Fruit fly (Drosophila melanogaster) whole organism, embryonic: ENCODE measurements around the gene CG3306.

Experiments used
- Atf-2 ChIP-seq: fragments of 200-800 bp; sonication (Bioruptor generic); optimal IDR thresholded peaks from 2 replicates; lab custom pipeline; 2016; ENCODE audit warnings: missing biosample characterization, missing genetic modification characterization
- Blimp-1 ChIP-seq: fragments of 200-800 bp; sonication (Bioruptor generic); optimal IDR thresholded peaks from 3 replicates; lab custom pipeline; 2018; ENCODE audit warnings: missing biosample characterization, missing genetic modification characterization, mild to moderate bottlenecking, moderate library complexity, missing genetic modification reagents
- BtbVII ChIP-seq: fragments of 200-800 bp; sonication (Bioruptor generic); optimal IDR thresholded peaks from 3 replicates; lab custom pipeline; 2017; ENCODE audit warnings: missing biosample characterization, mild to moderate bottlenecking, missing genetic modification characterization
- CG11723 ChIP-seq: fragments of 200-800 bp; sonication (Bioruptor generic); optimal IDR thresholded peaks from 2 replicates; lab custom pipeline; 2017; ENCODE audit warnings: missing biosample characterization, mild to moderate bottlenecking, missing genetic modification characterization
- CG12071 ChIP-seq: fragments of 200-800 bp; sonication (Bioruptor generic); optimal IDR thresholded peaks from 3 replicates; lab custom pipeline; 2018; ENCODE audit warnings: missing biosample characterization, mild to moderate bottlenecking, missing genetic modification characterization
- CG12104 ChIP-seq: fragments of 200-800 bp; sonication (Bioruptor generic); optimal IDR thresholded peaks from 3 replicates; lab custom pipeline; 2016; ENCODE audit warnings: missing biosample characterization, missing genetic modification characterization
- CG12769 ChIP-seq: fragments of 200-800 bp; sonication (Bioruptor generic); optimal IDR thresholded peaks from 2 replicates; lab custom pipeline; 2019; ENCODE audit warnings: missing biosample characterization, mild to moderate bottlenecking, missing genetic modification characterization, moderate library complexity
- CG13624 ChIP-seq: fragments of 200-800 bp; sonication (Bioruptor generic); optimal IDR thresholded peaks from 2 replicates; lab custom pipeline; 2016; ENCODE audit warnings: missing biosample characterization, missing genetic modification characterization
- CG15479 ChIP-seq: fragments of 200-800 bp; sonication (Bioruptor generic); optimal IDR thresholded peaks from 3 replicates; lab custom pipeline; 2019; ENCODE audit warnings: missing biosample characterization, mild to moderate bottlenecking, missing genetic modification characterization, moderate library complexity
- CG16779 ChIP-seq: fragments of 200-800 bp; sonication (Bioruptor generic); IDR thresholded peaks from 2 replicates; pipeline ENCODE4 v1.3.6; 2022; ENCODE audit warnings: missing biosample characterization, missing genetic modification characterization
- CG2199 ChIP-seq: fragments of 200-800 bp; sonication (Bioruptor generic); IDR thresholded peaks from 3 replicates; pipeline ENCODE4 v1.3.6; 2022; ENCODE audit warnings: missing biosample characterization, missing genetic modification characterization
- CG31365 ChIP-seq: fragments of 200-800 bp; sonication (Bioruptor generic); optimal IDR thresholded peaks from 2 replicates; lab custom pipeline; 2018; ENCODE audit warnings: missing biosample characterization, mild to moderate bottlenecking, missing genetic modification characterization
- CG32772 ChIP-seq: fragments of 200-800 bp; sonication (Bioruptor generic); IDR thresholded peaks from 2 replicates; pipeline ENCODE4 v1.3.6; 2022; ENCODE audit warnings: missing biosample characterization, missing genetic modification characterization
- CG4282 ChIP-seq: fragments of 200-800 bp; sonication (Bioruptor generic); optimal IDR thresholded peaks from 2 replicates; lab custom pipeline; 2016; ENCODE audit warnings: missing biosample characterization, missing genetic modification characterization
- CG6765 ChIP-seq: fragments of 200-800 bp; sonication (Bioruptor generic); optimal IDR thresholded peaks from 3 replicates; lab custom pipeline; 2017; ENCODE audit warnings: missing biosample characterization, mild to moderate bottlenecking, missing genetic modification characterization
- CG7271 ChIP-seq: fragments of 200-800 bp; sonication (Bioruptor generic); optimal IDR thresholded peaks from 2 replicates; lab custom pipeline; 2018; ENCODE audit warnings: missing biosample characterization, mild to moderate bottlenecking, missing genetic modification characterization, moderate library complexity
- CG9797 ChIP-seq: fragments of 200-800 bp; sonication (Bioruptor generic); optimal IDR thresholded peaks from 3 replicates; lab custom pipeline; 2018; ENCODE audit warnings: missing biosample characterization, mild to moderate bottlenecking, missing genetic modification characterization
- CG9876 ChIP-seq: fragments of 200-800 bp; sonication (Bioruptor generic); optimal IDR thresholded peaks from 2 replicates; lab custom pipeline; 2016; ENCODE audit warnings: missing biosample characterization, missing genetic modification characterization
- Dbx ChIP-seq: fragments of 200-800 bp; sonication (Bioruptor generic); IDR thresholded peaks from 3 replicates; pipeline ENCODE4 v1.3.6; 2022; ENCODE audit warnings: missing biosample characterization, missing genetic modification characterization
- Dfd ChIP-seq, 2 experiments: fragments of >200 bp; optimal IDR thresholded peaks; 2 replicates each; lab custom pipeline; 2017; ENCODE audit warnings: missing biosample characterization in 2 of 2, missing genetic modification characterization in 2 of 2
- Fer1 ChIP-seq: fragments of 200-800 bp; sonication (Bioruptor generic); optimal IDR thresholded peaks from 2 replicates; lab custom pipeline; 2017; ENCODE audit warnings: missing biosample characterization, mild to moderate bottlenecking, missing genetic modification characterization
- Fer3 ChIP-seq: fragments of 200-800 bp; sonication (Bioruptor generic); optimal IDR thresholded peaks from 2 replicates; lab custom pipeline; 2018; ENCODE audit warnings: missing biosample characterization, mild to moderate bottlenecking, missing genetic modification characterization, moderate library complexity
- H2.0 ChIP-seq: fragments of 200-800 bp; sonication (Bioruptor generic); IDR thresholded peaks from 2 replicates; pipeline ENCODE4 v1.3.6; 2022; ENCODE audit warnings: missing biosample characterization, missing genetic modification characterization
- Hr51 ChIP-seq, 2 experiments: fragments of 200-800 bp; sonication (Bioruptor generic); optimal IDR thresholded peaks; 2 replicates in 1 of 2; 3 replicates in 1 of 2; lab custom pipeline; 2016 to 2018; ENCODE audit warnings: missing biosample characterization in 2 of 2, missing genetic modification characterization in 2 of 2, mild to moderate bottlenecking in 1 of 2, moderate library complexity in 1 of 2
- MBD-R2 ChIP-seq: fragments of 200-800 bp; sonication (Bioruptor generic); IDR thresholded peaks from 2 replicates; pipeline ENCODE4 v1.3.6; 2022; ENCODE audit warnings: missing biosample characterization, missing genetic modification characterization
- Nf-YB ChIP-seq: fragments of 200-800 bp; sonication (Bioruptor generic); optimal IDR thresholded peaks from 3 replicates; lab custom pipeline; 2019; ENCODE audit warnings: missing biosample characterization, mild to moderate bottlenecking, missing genetic modification characterization, moderate library complexity
- NfI ChIP-seq: fragments of 200-800 bp; sonication (Bioruptor generic); optimal IDR thresholded peaks from 3 replicates; lab custom pipeline; 2018; ENCODE audit warnings: missing biosample characterization, mild to moderate bottlenecking, missing genetic modification characterization, moderate library complexity
- Poxn ChIP-seq: fragments of 200-800 bp; sonication (Bioruptor generic); IDR thresholded peaks from 2 replicates; pipeline ENCODE4 v1.3.6; 2022; ENCODE audit warnings: missing biosample characterization, missing genetic modification characterization
- Side ChIP-seq: fragments of 200-800 bp; sonication (Bioruptor generic); optimal IDR thresholded peaks from 2 replicates; lab custom pipeline; 2016; ENCODE audit warnings: missing biosample characterization, missing genetic modification characterization
- Sry-δ ChIP-seq: fragments of 200-800 bp; sonication (Bioruptor generic); optimal IDR thresholded peaks from 2 replicates; lab custom pipeline; 2016; ENCODE audit warnings: missing biosample characterization, missing genetic modification characterization
- al ChIP-seq: fragments of 200-800 bp; sonication (Bioruptor generic); IDR thresholded peaks from 2 replicates; pipeline ENCODE4 v1.3.6; 2022; ENCODE audit warnings: missing biosample characterization, missing genetic modification characterization
- amos ChIP-seq: fragments of 200-800 bp; sonication (Bioruptor generic); IDR thresholded peaks from 2 replicates; pipeline ENCODE4 v1.3.6; 2022; ENCODE audit warnings: missing biosample characterization, missing genetic modification characterization; ENCODE audit not compliant: partially characterized antibody
- chinmo ChIP-seq: fragments of 200-800 bp; sonication (Bioruptor generic); IDR thresholded peaks from 4 replicates; pipeline ENCODE4 v1.3.6; 2022; ENCODE audit warnings: missing biosample characterization, missing genetic modification characterization; ENCODE audit not compliant: partially characterized antibody
- dati ChIP-seq: fragments of 200-800 bp; sonication (Bioruptor generic); IDR thresholded peaks from 2 replicates; pipeline ENCODE4 v1.3.6; 2022; ENCODE audit warnings: missing biosample characterization, missing genetic modification characterization
- dmrt11E ChIP-seq: fragments of 200-800 bp; sonication (Bioruptor generic); optimal IDR thresholded peaks from 3 replicates; lab custom pipeline; 2018; ENCODE audit warnings: missing biosample characterization, mild to moderate bottlenecking, missing genetic modification characterization, moderate library complexity
- fd102C ChIP-seq: fragments of 200-800 bp; sonication (Bioruptor generic); optimal IDR thresholded peaks from 2 replicates; lab custom pipeline; 2018; ENCODE audit warnings: missing biosample characterization, mild to moderate bottlenecking, missing genetic modification characterization, moderate library complexity
- ftz-f1 ChIP-seq: fragments of 200-800 bp; sonication (Bioruptor generic); optimal IDR thresholded peaks from 2 replicates; lab custom pipeline; 2016; ENCODE audit warnings: missing biosample characterization, missing genetic modification characterization
- kni ChIP-seq: fragments of 200-800 bp; sonication (Bioruptor generic); optimal IDR thresholded peaks from 3 replicates; lab custom pipeline; 2017; ENCODE audit warnings: mild to moderate bottlenecking, missing biosample characterization, missing genetic modification reagents, missing genetic modification characterization
- luna ChIP-seq: fragments of 200-800 bp; sonication (Bioruptor generic); optimal IDR thresholded peaks from 2 replicates; lab custom pipeline; 2016; ENCODE audit warnings: missing biosample characterization, missing genetic modification characterization
- mirr ChIP-seq: fragments of 200-800 bp; sonication (Bioruptor generic); optimal IDR thresholded peaks from 3 replicates; lab custom pipeline; 2018; ENCODE audit warnings: missing biosample characterization, mild to moderate bottlenecking, missing genetic modification characterization
- nom ChIP-seq: fragments of 200-800 bp; sonication (Bioruptor generic); optimal IDR thresholded peaks from 2 replicates; lab custom pipeline; 2017; ENCODE audit warnings: missing biosample characterization, missing genetic modification characterization, mild to moderate bottlenecking, moderate library complexity, missing genetic modification reagents
- pum ChIP-seq: fragments of 200-800 bp; sonication (Bioruptor generic); optimal IDR thresholded peaks from 2 replicates; lab custom pipeline; 2016; ENCODE audit warnings: missing biosample characterization, missing genetic modification characterization
- schlank ChIP-seq: fragments of 200-800 bp; sonication (Bioruptor generic); optimal IDR thresholded peaks from 2 replicates; lab custom pipeline; 2018; ENCODE audit warnings: missing biosample characterization, mild to moderate bottlenecking, missing genetic modification characterization
- sim ChIP-seq: fragments of 200-800 bp; sonication (Bioruptor generic); IDR thresholded peaks from 2 replicates; pipeline ENCODE4 v1.3.6; 2022; ENCODE audit warnings: missing biosample characterization, missing genetic modification characterization
- sug ChIP-seq: fragments of 200-800 bp; optimal IDR thresholded peaks from 2 replicates; lab custom pipeline; 2019; ENCODE audit warnings: missing biosample characterization, mild to moderate bottlenecking, missing genetic modification characterization, moderate library complexity
- vvl ChIP-seq: fragments of 200-800 bp; sonication (Bioruptor generic); IDR thresholded peaks from 2 replicates; pipeline ENCODE4 v1.3.6; 2022; ENCODE audit warnings: missing biosample characterization, missing genetic modification characterization
- wek ChIP-seq: fragments of 200-800 bp; sonication (Bioruptor generic); optimal IDR thresholded peaks from 3 replicates; lab custom pipeline; 2018; ENCODE audit warnings: missing biosample characterization, mild to moderate bottlenecking, missing genetic modification characterization, moderate library complexity

CG3306 gene

DNA sequence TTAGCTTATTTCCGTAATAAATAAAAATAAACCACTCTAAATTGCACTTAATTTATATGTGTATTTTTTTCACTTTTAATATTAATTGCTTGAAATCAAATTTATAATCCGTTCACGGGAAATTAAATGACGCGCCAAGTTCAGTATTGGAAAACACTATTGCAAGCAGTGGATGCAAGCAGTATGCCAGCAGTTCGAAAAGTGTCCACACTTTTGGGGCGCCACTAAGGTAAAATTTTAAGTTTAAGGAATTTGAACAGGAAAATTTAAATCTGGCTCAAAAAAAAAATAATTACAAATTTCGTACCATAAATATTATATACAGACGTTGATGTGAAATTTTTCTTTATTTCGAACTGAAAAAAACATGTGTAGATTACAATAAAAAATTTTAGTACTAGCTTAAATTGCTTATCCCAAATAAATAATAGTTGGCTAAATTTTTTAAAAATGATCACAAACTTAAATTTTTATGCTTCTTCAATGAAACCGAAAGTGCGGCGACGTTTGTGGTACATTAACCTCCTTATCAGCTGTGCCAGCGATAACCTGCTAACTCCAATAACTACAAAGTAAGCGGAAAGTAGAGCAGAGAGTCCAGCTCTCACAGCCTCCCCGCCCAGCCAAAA lies 12.8 kb downstream of the CG3306 start (continued):
- TF ChIP-seq CG9797 (GFP tag; lab: Kevin White, UChicago) (peak; percentile 10), Fer3 (tag; lab: Kevin White, UChicago) (peak; percentile 46), Poxn (no peak), Side (GFP tag; lab: Kevin White, UChicago) (peak; percentile 3), al (GFP tag; lab: Robert Waterston, UW) (peak; percentile 47), Blimp-1 (peak; percentile 84), CG13624 (no peak), CG32772 (peak; percentile 37; the same call in 1 of the 2 replicates), CG12104 (no peak), Dbx (peak; percentile 69; the same call in 2 of the 3 replicates), CG7271 (no peak), ftz-f1 (GFP tag; lab: Kevin White, UChicago) (peak; percentile 51), Dfd (GFP tag; optimal IDR thresholded peaks at IDR 0.05; lab: Kevin White, UChicago) (peak in 1 of 2 experiments; percentile 72), vvl (peak; percentile 50; the same call in 1 of the 2 replicates), Hr51 (GFP tag; optimal IDR thresholded peaks at IDR 0.05; lab: Kevin White, UChicago) (no peak), CG2199 (GFP tag; lab: Robert Waterston, UW) (peak; percentile 88), NfI (GFP tag; lab: Kevin White, UChicago) (no peak), nom (GFP tag; lab: Kevin White, UChicago) (no peak), H2.0 (no peak)

DNA sequence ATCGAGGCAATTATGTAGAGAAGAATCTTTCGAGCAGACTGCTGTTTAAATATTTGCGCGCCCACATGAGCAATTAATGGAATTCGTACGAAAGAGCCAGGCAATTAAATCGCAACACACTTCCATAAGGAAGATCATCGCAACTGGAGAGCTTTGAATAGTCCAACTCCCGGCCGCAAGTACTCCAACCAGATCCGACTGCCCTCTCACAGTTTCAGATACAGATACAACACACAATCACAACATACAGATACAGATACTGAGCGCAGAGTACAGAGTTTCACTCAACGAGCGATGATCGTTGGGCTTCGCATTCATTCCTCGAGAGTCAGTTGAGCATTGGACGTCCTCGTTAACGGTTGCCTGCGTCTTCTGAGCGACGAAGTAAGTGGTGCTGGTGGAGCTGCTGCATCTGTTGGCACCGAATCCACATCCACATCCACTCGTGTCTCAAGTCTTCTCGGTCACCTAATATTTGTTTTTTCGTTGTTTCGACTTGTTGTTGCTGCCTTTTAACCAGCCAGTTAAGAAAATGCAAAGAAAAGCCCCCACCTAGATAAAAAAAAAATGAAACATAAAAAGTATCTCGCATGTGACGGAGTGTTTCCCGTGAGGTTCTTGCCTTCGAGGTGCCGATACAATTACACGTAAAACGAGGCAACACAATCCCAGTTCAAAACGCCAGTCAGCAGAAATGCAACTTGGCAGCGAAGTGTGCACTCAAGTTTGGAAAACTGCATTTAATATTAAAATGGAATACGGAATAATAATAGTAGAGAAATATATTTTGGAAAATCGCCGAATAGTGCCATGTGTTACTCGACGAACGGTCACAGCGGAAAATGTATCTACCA lies 13.5 kb downstream of the CG3306 start, which contains the start of gene LanB2:
TSS of gene LanB2 (plus strand) at position 326 of the 854 bp plus-strand sequence.
- TF ChIP-seq Nf-YB (GFP tag; lab: Kevin White, UChicago) (peak; percentile 0), sug (tag; lab: Kevin White, UChicago) (peak; percentile 32), CG31365 (no peak), CG6765 (GFP tag; lab: Kevin White, UChicago) (peak; percentile 30), pum (no peak), wek (GFP tag; lab: Kevin White, UChicago) (peak; percentile 21), BtbVII (GFP tag; lab: Kevin White, UChicago) (peak; percentile 47), schlank (tag; lab: Kevin White, UChicago) (peak; percentile 54), MBD-R2 (GFP tag; lab: Robert Waterston, UW) (no peak), CG4282 (GFP tag; lab: Kevin White, UChicago) (no peak), CG12104 (no peak), Atf-2 (GFP tag; lab: Kevin White, UChicago) (no peak), CG9876 (GFP tag; lab: Kevin White, UChicago) (no peak), dmrt11E (tag; lab: Kevin White, UChicago) (no peak), dati (GFP tag; lab: Robert Waterston, UW) (no peak), kni (peak; percentile 80), CG16779 (GFP tag; lab: Robert Waterston, UW) (no peak), CG12071 (GFP tag; lab: Kevin White, UChicago) (peak; percentile 54), CG12769 (peak; percentile 84), chinmo (GFP tag; lab: Robert Waterston, UW) (peak; percentile 63; the same call in 1 of the 4 replicates), sim (GFP tag; lab: Robert Waterston, UW) (0 out of 2 replicates have a peak, but pooled peaks have one; percentile 15), mirr (GFP tag; lab: Kevin White, UChicago) (peak; percentile 43), fd102C (GFP tag; lab: Kevin White, UChicago) (peak; percentile 14), Fer3 (tag; lab: Kevin White, UChicago) (peak; percentile 5), luna (no peak), amos (GFP tag; lab: Robert Waterston, UW) (peak; percentile 28; the same call in 1 of the 2 replicates), CG11723 (GFP tag; lab: Kevin White, UChicago) (no peak), Sry-δ (GFP tag; lab: Kevin White, UChicago) (no peak), CG15479 (peak; percentile 58), Fer1 (GFP tag; lab: Kevin White, UChicago) (peak; percentile 44)
